Worm (Caenorhabditis elegans): ENCODE data around the gene ceh-40.

Gene ceh-40

ce11 chrX:12333479-12333878 is 12.9 kb upstream of the ceh-40 start, which contains the start of gene srd-47:
Gene srd-47, plus strand, starts transcription at chrX:12333642.
- no peak for TF ChIP-seq elt-2 (tag; optimal IDR thresholded peaks at IDR 0.05)
- TF ChIP-seq elt-1 (tag; optimal IDR thresholded peaks at IDR 0.05): no peak
- TF ChIP-seq mml-1 (tag; optimal IDR thresholded peaks at IDR 0.05): no peak
- no peak for TF ChIP-seq R02D3.7 (tag; optimal IDR thresholded peaks at IDR 0.05)
- TF ChIP-seq ceh-82 (tag; optimal IDR thresholded peaks at IDR 0.05): no peak
- no peak for TF ChIP-seq ceh-9 (tag; optimal IDR thresholded peaks at IDR 0.05)
- no peak for TF ChIP-seq ztf-4 (tag; optimal IDR thresholded peaks at IDR 0.05)
- TF ChIP-seq egl-27 (tag; optimal IDR thresholded peaks at IDR 0.05): no peak
- TF ChIP-seq nfya-1 (tag; optimal IDR thresholded peaks at IDR 0.05; ENCODE audit: insufficient read depth): no peak
- no peak for TF ChIP-seq nhr-76 (tag; optimal IDR thresholded peaks at IDR 0.05)
- TF ChIP-seq ztf-11 (tag; optimal IDR thresholded peaks at IDR 0.05): no peak
- TF ChIP-seq ZK546.5 (tag; optimal IDR thresholded peaks at IDR 0.05): no peak
- no peak for TF ChIP-seq lin-15B (tag; optimal IDR thresholded peaks at IDR 0.05)
- no peak for TF ChIP-seq nhr-25 (tag; optimal IDR thresholded peaks at IDR 0.05)
- no peak for TF ChIP-seq zag-1 (tag; optimal IDR thresholded peaks at IDR 0.05)
- TF ChIP-seq nhr-12 (tag; optimal IDR thresholded peaks at IDR 0.05): no peak
- no peak for TF ChIP-seq daf-12 (tag; optimal IDR thresholded peaks at IDR 0.05)
- TF ChIP-seq ceh-16 (tag; optimal IDR thresholded peaks at IDR 0.05): no peak
- TF ChIP-seq nhr-28 (tag; optimal IDR thresholded peaks at IDR 0.05): no peak

DNA sequence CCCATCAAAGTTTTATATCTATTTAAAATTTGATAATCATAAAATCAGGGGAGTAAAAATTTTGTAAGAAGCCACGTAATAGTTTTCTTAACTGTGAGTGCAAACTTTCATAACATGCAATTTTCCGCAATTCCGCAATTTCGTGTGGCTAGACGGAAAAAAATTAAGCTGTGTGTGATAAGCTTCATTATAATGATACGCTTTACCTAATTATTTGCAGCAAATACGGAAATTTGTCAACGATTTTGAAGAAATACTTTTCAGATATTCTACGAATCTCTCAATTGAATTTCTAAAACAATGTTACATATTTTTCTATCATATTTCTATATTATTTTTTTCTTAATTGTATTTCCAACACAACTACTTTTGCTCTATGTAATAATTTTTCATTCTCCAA is 11.2 kb upstream of the ceh-40 start, which contains the start of gene srd-46:
Gene srd-46, plus strand, starts transcription at position 301 of the 400 bp plus-strand sequence.
- TF ChIP-seq ztf-11 (tag; optimal IDR thresholded peaks at IDR 0.05) (no peak), fkh-10 (GFP tag; optimal IDR thresholded peaks at IDR 0.05) (no peak), nhr-67 (tag; optimal IDR thresholded peaks at IDR 0.05) (no peak), ztf-4 (tag; optimal IDR thresholded peaks at IDR 0.05) (no peak), fkh-2 (tag; optimal IDR thresholded peaks at IDR 0.05) (no peak), nhr-25 (tag; optimal IDR thresholded peaks at IDR 0.05) (no peak), nhr-237 (tag; optimal IDR thresholded peaks at IDR 0.05) (no peak), tbx-2 (tag; optimal IDR thresholded peaks at IDR 0.05) (no peak), zag-1 (tag; optimal IDR thresholded peaks at IDR 0.05) (no peak), egl-27 (tag; optimal IDR thresholded peaks at IDR 0.05) (no peak), hmg-11 (tag; optimal IDR thresholded peaks at IDR 0.05) (no peak), unc-39 (tag; optimal IDR thresholded peaks at IDR 0.05) (no peak), snpc-4 (tag; optimal IDR thresholded peaks at IDR 0.05) (no peak)

ce11 chrX:12328676-12329075 is 8.1 kb upstream of the ceh-40 start, which contains the start of gene srd-45:
Gene srd-45, plus strand, starts transcription at chrX:12328976.
- TF ChIP-seq sea-2 (GFP tag; optimal IDR thresholded peaks at IDR 0.05) (no peak), nhr-77 (tag; optimal IDR thresholded peaks at IDR 0.05) (no peak), fos-1 (tag; optimal IDR thresholded peaks at IDR 0.05) (no peak), nhr-43 (tag; optimal IDR thresholded peaks at IDR 0.05; ENCODE audit: poor library complexity, severe bottlenecking) (no peak), ama-1 (optimal IDR thresholded peaks at IDR 0.05) (no peak), skn-1 (tag; optimal IDR thresholded peaks at IDR 0.05) (no peak), ceh-82 (tag; optimal IDR thresholded peaks at IDR 0.05) (no peak), ceh-9 (tag; optimal IDR thresholded peaks at IDR 0.05) (no peak), nhr-76 (tag; optimal IDR thresholded peaks at IDR 0.05) (no peak), lin-39 (tag; optimal IDR thresholded peaks at IDR 0.05) (no peak), elt-1 (tag; optimal IDR thresholded peaks at IDR 0.05) (no peak), ztf-4 (tag; optimal IDR thresholded peaks at IDR 0.05) (no peak), daf-12 (tag; optimal IDR thresholded peaks at IDR 0.05) (no peak), elt-3 (tag; optimal IDR thresholded peaks at IDR 0.05) (no peak)

- TF ChIP-seq aly-2 (tag; optimal IDR thresholded peaks at IDR 0.05): no peak
- TF ChIP-seq ztf-4 (tag; optimal IDR thresholded peaks at IDR 0.05): no peak
- TF ChIP-seq unc-62 (GFP tag; optimal IDR thresholded peaks at IDR 0.05): no peak
- no peak for TF ChIP-seq elt-3 (tag; optimal IDR thresholded peaks at IDR 0.05)
- no peak for TF ChIP-seq unc-39 (tag; optimal IDR thresholded peaks at IDR 0.05)
- no peak for TF ChIP-seq egl-27 (tag; optimal IDR thresholded peaks at IDR 0.05)
- TF ChIP-seq mdl-1 (tag; optimal IDR thresholded peaks at IDR 0.05): no peak
- no peak for TF ChIP-seq nhr-237 (tag; optimal IDR thresholded peaks at IDR 0.05)
- no peak for TF ChIP-seq nhr-25 (tag; optimal IDR thresholded peaks at IDR 0.05)
- TF ChIP-seq fkh-2 (tag; optimal IDR thresholded peaks at IDR 0.05): no peak
- no peak for TF ChIP-seq lin-15B (tag; optimal IDR thresholded peaks at IDR 0.05)
Observed at ce11 chrX:12326424-12326823, 5.8 kb upstream of the ceh-40 start, which contains the start of gene srd-41. Gene srd-41, plus strand, starts transcription at chrX:12326724.

Data from whole organism, L3 larva.